Worm (Caenorhabditis elegans): ENCODE data around the gene wrk-1.

DNA sequence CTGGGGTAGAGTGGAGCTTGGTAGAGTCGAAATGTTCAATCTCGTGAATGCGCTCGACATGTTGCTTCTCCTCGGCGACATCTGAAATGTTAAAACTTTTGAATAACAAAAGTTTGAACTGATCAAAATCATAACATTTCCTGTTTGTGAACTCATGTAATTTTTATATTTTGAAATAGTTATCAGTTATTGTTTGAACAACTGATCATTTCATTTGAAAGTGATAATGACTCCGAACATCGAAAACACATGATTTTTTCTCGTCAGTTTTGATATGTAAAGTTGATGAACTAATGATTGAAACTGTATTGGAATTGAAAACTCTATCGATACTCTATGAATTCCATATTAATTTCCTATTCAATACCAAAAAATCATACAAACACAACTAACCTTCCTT lies 30.8 kb upstream of the wrk-1 start:
- TF ChIP-seq med-1 (GFP tag; optimal IDR thresholded peaks at IDR 0.05; ENCODE audit: insufficient read depth) (no peak), ref-1 (GFP tag; conservative IDR thresholded peaks at IDR 0.05) (no peak), flt-1 (GFP tag; IDR thresholded peaks at IDR 0.05) (no peak), T22C8.4 (GFP tag; IDR thresholded peaks at IDR 0.05) (no peak), ztf-29 (GFP tag; IDR thresholded peaks at IDR 0.05) (no peak), cog-1 (tag; optimal IDR thresholded peaks at IDR 0.05) (no peak), tab-1 (GFP tag; IDR thresholded peaks at IDR 0.05) (no peak)
